Worm (Caenorhabditis elegans) whole organism, early embryonic: ENCODE measurements around the gene F41E6.15.

Experiments
- ama-1 ChIP-seq: fragments of 150-350 bp; optimal IDR thresholded peaks from 2 replicates; lab custom pipeline; 2014
- ceh-13 ChIP-seq: fragments of 200-800 bp; sonication (Bioruptor generic); optimal IDR thresholded peaks from 2 replicates; lab custom pipeline; 2018; ENCODE audit warnings: mild to moderate bottlenecking, missing genetic modification characterization, missing compliant biosample characterization
- flt-1 ChIP-seq: fragments of 200-800 bp; sonication (Bioruptor generic); IDR thresholded peaks from 2 replicates; pipeline ENCODE4 v1.3.6; 2022; ENCODE audit warnings: missing genetic modification characterization, missing compliant biosample characterization
- hmbx-1 ChIP-seq: sonication (generic microtip); optimal IDR thresholded peaks from 2 replicates; lab custom pipeline; 2016; ENCODE audit warnings: mild to moderate bottlenecking, missing genetic modification characterization, missing compliant biosample characterization
- hnd-1 ChIP-seq: sonication (generic microtip); optimal IDR thresholded peaks from 2 replicates; lab custom pipeline; 2016; ENCODE audit warnings: missing genetic modification characterization, missing compliant biosample characterization
- tbx-11 ChIP-seq: fragments of 200-800 bp; sonication (Bioruptor generic); IDR thresholded peaks from 2 replicates; pipeline ENCODE4 v1.3.6; 2022; ENCODE audit warnings: missing genetic modification characterization, missing compliant biosample characterization

DNA sequence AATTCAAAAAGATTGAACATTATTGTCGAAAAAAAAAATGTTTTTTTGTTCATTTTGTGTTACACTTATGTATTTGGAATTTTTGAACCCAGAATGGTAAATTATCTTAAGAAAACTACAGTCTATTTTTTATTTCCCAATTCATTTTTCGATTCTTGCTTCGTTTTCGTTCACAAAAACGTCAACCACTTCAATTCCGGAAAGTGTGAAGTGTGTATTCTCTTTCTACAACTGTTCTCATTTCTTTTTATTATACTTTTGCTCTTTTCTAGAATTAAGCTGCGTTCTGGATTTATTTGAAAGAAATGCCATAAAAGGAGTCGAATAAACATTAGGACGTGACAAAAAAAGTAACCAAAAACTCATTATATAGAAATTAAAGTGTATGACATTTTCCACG lies 19.8 kb upstream of the F41E6.15 start, which contains the start of gene F41E6.1:
- TF ChIP-seq tbx-11 (GFP tag; lab: Robert Waterston, UW) (no peak), hmbx-1 (tag; lab: Kevin White, UChicago) (no peak), ama-1 (lab: Kevin White, UChicago) (no peak), hnd-1 (tag; lab: Kevin White, UChicago) (no peak), ceh-13 (no peak), flt-1 (no peak)
